Worm (Caenorhabditis elegans) whole organism, midembryonic: Measurements from ENCODE around the gene C14A4.13.

Source experiments
- cog-1 ChIP-seq: sonication (generic microtip); optimal IDR thresholded peaks from 2 replicates; lab custom pipeline; 2016; ENCODE audit warnings: missing genetic modification characterization, missing compliant biosample characterization
- flt-1 ChIP-seq: fragments of 200-800 bp; sonication (Bioruptor generic); IDR thresholded peaks from 2 replicates; pipeline ENCODE4 v1.3.6; 2022; ENCODE audit warnings: missing genetic modification characterization, missing compliant biosample characterization
- ref-1 ChIP-seq: fragments of 200-800 bp; sonication (Bioruptor generic); conservative IDR thresholded peaks from 2 replicates; pipeline ENCODE4 v1.3.6; 2022; ENCODE audit warnings: missing genetic modification reagents, missing genetic modification characterization, missing compliant biosample characterization
- tab-1 ChIP-seq: fragments of 200-800 bp; sonication (Bioruptor generic); IDR thresholded peaks from 2 replicates; pipeline ENCODE4 v1.3.6; 2022; ENCODE audit warnings: missing genetic modification characterization, missing compliant biosample characterization

- no peak for TF ChIP-seq cog-1
- TF ChIP-seq ref-1: no peak
- no peak for TF ChIP-seq flt-1 (GFP tag; lab: Robert Waterston, UW)
- TF ChIP-seq tab-1 (GFP tag; lab: Robert Waterston, UW): no peak
Measured at ce11 chrII:10665031-10665430, 46.8 kb downstream of the C14A4.13 start, which contains the start of gene D2089.3.
